2 worm cellular contexts compared by ENCODE assay signal in genomic region chrIII:12608220-12608958, ce11.
TF ChIP-seq lines count a peak whose summit lies in the region.

epc-1 (minus strand) TSS chrIII:12608586.

TF ChIP-seq in whole organism, L1 larva, 84 proteins besides CTCF, POLR2A, EP300 and RAD21 (continued from another document):
- TF ChIP-seq Y116A8C.19 (tag; optimal IDR thresholded peaks at IDR 0.05; lab: Kevin White, UChicago; ENCODE audit: borderline replicate concordance) (no peak), mef-2 (tag; optimal IDR thresholded peaks at IDR 0.05; lab: Kevin White, UChicago) (peak; percentile 78), efl-3 (GFP tag; optimal IDR thresholded peaks at IDR 0.05; lab: Kevin White, UChicago) (peak; percentile 56), F16B12.6 (tag; optimal IDR thresholded peaks at IDR 0.05; lab: Kevin White, UChicago) (peak; percentile 43), nhr-19 (GFP tag; conservative IDR thresholded peaks at IDR 0.05; lab: Robert Waterston, UW) (peak; percentile 92), lsy-2 (tag; optimal IDR thresholded peaks at IDR 0.05; lab: Kevin White, UChicago) (peak; percentile 91 to 93), zag-1 (tag; optimal IDR thresholded peaks at IDR 0.05; lab: Kevin White, UChicago) (no peak), fkh-8 (tag; optimal IDR thresholded peaks at IDR 0.05; lab: Kevin White, UChicago) (peak; percentile 98), pax-3 (tag; optimal IDR thresholded peaks at IDR 0.05; lab: Kevin White, UChicago) (peak; percentile 81), ceh-90 (tag; optimal IDR thresholded peaks at IDR 0.05; lab: Kevin White, UChicago) (no peak), fos-1 (tag; optimal IDR thresholded peaks at IDR 0.05; lab: Kevin White, UChicago) (peak; percentile 79), unc-130 (tag; optimal IDR thresholded peaks at IDR 0.05; lab: Kevin White, UChicago) (peak; percentile 78), dpl-1 (GFP tag; optimal IDR thresholded peaks at IDR 0.05; lab: Kevin White, UChicago) (peak; percentile 70 to 73 (median 72)), swsn-7 (tag; optimal IDR thresholded peaks at IDR 0.05; lab: Kevin White, UChicago) (peak; percentile 97), ceh-88 (GFP tag; IDR thresholded peaks at IDR 0.05; lab: Robert Waterston, UW) (0 out of 2 replicates have a peak, but pooled peaks have one; percentile 75), blmp-1 (tag; optimal IDR thresholded peaks at IDR 0.05; lab: Kevin White, UChicago) (peak; percentile 51), ama-1 (optimal IDR thresholded peaks at IDR 0.05; lab: Kevin White, UChicago) (peak; percentile 82), nhr-47 (tag; optimal IDR thresholded peaks at IDR 0.05; lab: Kevin White, UChicago) (peak; percentile 94), alr-1 (tag; optimal IDR thresholded peaks at IDR 0.05; lab: Kevin White, UChicago; ENCODE audit: borderline replicate concordance) (no peak), sptf-1 (tag; optimal IDR thresholded peaks at IDR 0.05; lab: Kevin White, UChicago) (no peak), nhr-20 (tag; optimal IDR thresholded peaks at IDR 0.05; lab: Kevin White, UChicago) (peak; percentile 96), C04F5.9 (tag; optimal IDR thresholded peaks at IDR 0.05; lab: Kevin White, UChicago) (peak; percentile 12), skn-1 (tag; optimal IDR thresholded peaks at IDR 0.05; lab: Kevin White, UChicago) (peak; percentile 89), nhr-76 (tag; optimal IDR thresholded peaks at IDR 0.05; lab: Kevin White, UChicago) (peak; percentile 2)

TF ChIP-seq in whole organism, young adult, 124 proteins besides CTCF, POLR2A, EP300 and RAD21 (continued from another document):
- TF ChIP-seq tbx-9 (tag; optimal IDR thresholded peaks at IDR 0.05; lab: Kevin White, UChicago; ENCODE audit: borderline replicate concordance) (no peak), rpc-1 (optimal IDR thresholded peaks at IDR 0.05; lab: Kevin White, UChicago) (no peak), rpc-1 (tag; optimal IDR thresholded peaks at IDR 0.05; lab: Kevin White, UChicago) (no peak), rcor-1 (GFP tag; IDR thresholded peaks at IDR 0.05; lab: Robert Waterston, UW) (peak; percentile 87), rec-8 (tag; optimal IDR thresholded peaks at IDR 0.05; lab: Kevin White, UChicago) (peak in 1 of 2 experiments; percentile 57), F55B11.4 (tag; optimal IDR thresholded peaks at IDR 0.05; lab: Kevin White, UChicago; ENCODE audit: borderline replicate concordance, insufficient read depth) (no peak), cebp-1 (GFP tag; IDR thresholded peaks at IDR 0.05; lab: Robert Waterston, UW) (peak; percentile 8; the same call in 1 of the 2 replicates), cebp-1 (tag; optimal IDR thresholded peaks at IDR 0.05; lab: Kevin White, UChicago) (peak; percentile 87), snpc-1.1 (tag; optimal IDR thresholded peaks at IDR 0.05; lab: Kevin White, UChicago; ENCODE audit: insufficient read depth) (no peak), pha-4 (tag; optimal IDR thresholded peaks at IDR 0.05; lab: Kevin White, UChicago) (peak; percentile 37), lir-1 (GFP tag; conservative IDR thresholded peaks at IDR 0.05; lab: Robert Waterston, UW) (peak; percentile 96), Y53G8AR.9 (GFP tag; conservative IDR thresholded peaks at IDR 0.05; lab: Robert Waterston, UW) (peak; percentile 65), him-1 (tag; optimal IDR thresholded peaks at IDR 0.05; lab: Kevin White, UChicago) (peak; percentile 68), ztf-26 (tag; optimal IDR thresholded peaks at IDR 0.05; lab: Kevin White, UChicago) (peak; percentile 83), F23B12.7 (tag; optimal IDR thresholded peaks at IDR 0.05; lab: Kevin White, UChicago; ENCODE audit: insufficient read depth) (no peak), chd-7 (tag; optimal IDR thresholded peaks at IDR 0.05; lab: Kevin White, UChicago) (peak; percentile 86), F57C9.4 (tag; optimal IDR thresholded peaks at IDR 0.05; lab: Kevin White, UChicago) (no peak), Y56A3A.18 (GFP tag; IDR thresholded peaks at IDR 0.05; lab: Robert Waterston, UW) (peak; percentile 60; the same call in 1 of the 2 replicates), athp-1 (tag; optimal IDR thresholded peaks at IDR 0.05; lab: Kevin White, UChicago) (peak; percentile 97), ztf-28 (GFP tag; IDR thresholded peaks at IDR 0.05; lab: Robert Waterston, UW) (peak; percentile 82; the same call in 1 of the 2 replicates), aptf-3 (GFP tag; IDR thresholded peaks at IDR 0.05; lab: Robert Waterston, UW) (no peak), egl-44 (GFP tag; IDR thresholded peaks at IDR 0.05; lab: Robert Waterston, UW) (peak; percentile 73), nhr-179 (tag; optimal IDR thresholded peaks at IDR 0.05; lab: Kevin White, UChicago) (no peak), ceh-27 (GFP tag; optimal IDR thresholded peaks at IDR 0.05; lab: Kevin White, UChicago) (peak; percentile 97), hlh-12 (tag; optimal IDR thresholded peaks at IDR 0.05; lab: Kevin White, UChicago) (no peak)
